Worm (Caenorhabditis elegans) whole organism, late embryonic: ENCODE measurements around the gene W02D7.4.

Source experiments
- K09A11.1 ChIP-seq: sonication (generic microtip); optimal IDR thresholded peaks from 2 replicates; lab custom pipeline; 2017; ENCODE audit warnings: antibody characterized with exemption, mild to moderate bottlenecking, missing genetic modification characterization, missing compliant biosample characterization; ENCODE audit not compliant: insufficient read depth
- ceh-30 ChIP-seq: fragments of 150-350 bp; optimal IDR thresholded peaks from 2 replicates; lab custom pipeline; 2014; ENCODE audit warnings: missing biosample characterization, missing genetic modification characterization
- ceh-9 ChIP-seq: sonication (generic microtip); optimal IDR thresholded peaks from 2 replicates; lab custom pipeline; 2016; ENCODE audit warnings: mild to moderate bottlenecking, missing genetic modification characterization, inconsistent platforms, missing compliant biosample characterization
- fax-1 ChIP-seq: sonication (generic microtip); optimal IDR thresholded peaks from 2 replicates; lab custom pipeline; 2016; ENCODE audit warnings: missing genotype, missing genetic modification characterization, missing compliant biosample characterization
- nhr-11 ChIP-seq: fragments of 150-350 bp; optimal IDR thresholded peaks from 2 replicates; lab custom pipeline; 2014; ENCODE audit warnings: missing biosample characterization, missing genetic modification characterization
- pag-3 ChIP-seq: sonication (generic microtip); optimal IDR thresholded peaks from 2 replicates; lab custom pipeline; 2016; ENCODE audit warnings: missing compliant biosample characterization, missing genetic modification characterization, borderline replicate concordance
- rnt-1 ChIP-seq: sonication (generic microtip); optimal IDR thresholded peaks from 2 replicates; lab custom pipeline; 2016; ENCODE audit warnings: missing genetic modification characterization, missing compliant biosample characterization
- ttx-3 ChIP-seq: sonication (generic microtip); optimal IDR thresholded peaks from 2 replicates; lab custom pipeline; 2016; ENCODE audit warnings: missing genetic modification reagents, missing genetic modification characterization, missing compliant biosample characterization
- unc-86 ChIP-seq: sonication (generic microtip); optimal IDR thresholded peaks from 2 replicates; lab custom pipeline; 2016; ENCODE audit warnings: missing genetic modification characterization, missing compliant biosample characterization

DNA sequence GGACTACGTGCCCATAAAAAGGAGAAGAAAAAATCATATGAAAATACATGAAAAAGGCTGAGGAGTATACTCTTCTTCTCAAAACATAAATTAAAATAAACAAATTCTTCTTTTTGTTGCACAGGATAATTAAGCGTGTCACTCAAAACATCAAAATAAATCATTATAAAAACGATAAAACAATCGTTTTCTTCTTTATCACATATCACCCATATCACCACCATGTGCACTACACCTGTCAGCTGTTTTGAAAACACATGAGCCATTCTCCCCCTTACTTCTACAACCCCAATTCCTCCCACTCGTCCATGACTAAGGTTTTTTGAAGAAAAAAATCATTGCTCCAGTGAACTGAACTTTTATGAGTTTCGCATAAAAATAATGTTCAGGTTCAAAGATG is 44.9 kb downstream of the W02D7.4 start:
- TF ChIP-seq ceh-30 (tag; lab: Kevin White, UChicago) (no peak), K09A11.1 (no peak), pag-3 (tag; lab: Kevin White, UChicago) (no peak), ttx-3 (tag; lab: Kevin White, UChicago) (no peak), nhr-11 (tag; lab: Kevin White, UChicago) (no peak), fax-1 (tag; lab: Kevin White, UChicago) (no peak), rnt-1 (tag; lab: Kevin White, UChicago) (no peak), unc-86 (tag; lab: Kevin White, UChicago) (no peak), ceh-9 (no peak)
